Worm (Caenorhabditis elegans) whole organism, L4 larva: ENCODE results near the gene tbx-35.

ENCODE experiments used
- D1046.2 ChIP-seq: fragments of 200-800 bp; sonication (Bioruptor generic); IDR thresholded peaks from 2 replicates; pipeline ENCODE4 v1.3.6; 2022; ENCODE audit warnings: missing genetic modification characterization, missing compliant biosample characterization
- F37D6.2 ChIP-seq: sonication (generic microtip); optimal IDR thresholded peaks from 2 replicates; lab custom pipeline; 2016; ENCODE audit warnings: mild to moderate bottlenecking, missing genetic modification characterization, missing compliant biosample characterization
- T20F7.1 ChIP-seq: fragments of 200-800 bp; sonication (Bioruptor generic); optimal IDR thresholded peaks from 2 replicates; lab custom pipeline; 2018; ENCODE audit warnings: mild to moderate bottlenecking, missing genetic modification characterization, missing compliant biosample characterization
- Y5F2A.4 ChIP-seq: fragments of 200-800 bp; sonication (Bioruptor generic); optimal IDR thresholded peaks from 2 replicates; lab custom pipeline; 2018; ENCODE audit warnings: mild to moderate bottlenecking, missing genetic modification characterization, missing compliant biosample characterization
- ZK546.5 ChIP-seq, 2 experiments: sonication (generic microtip); optimal IDR thresholded peaks; 2 replicates each; lab custom pipeline; 2017; ENCODE audit warnings: missing biosample characterization in 2 of 2, missing genetic modification characterization in 2 of 2
- aha-1 ChIP-seq: fragments of 150-350 bp; peaks from one replicate; lab custom pipeline; 2014; ENCODE audit warnings: missing biosample characterization, missing genetic modification characterization
- aly-2 ChIP-seq: sonication (generic microtip); optimal IDR thresholded peaks from 2 replicates; lab custom pipeline; 2018; ENCODE audit warnings: missing biosample characterization, missing genetic modification characterization
- arid-1 ChIP-seq: fragments of 200-800 bp; sonication (Bioruptor generic); conservative IDR thresholded peaks from 2 replicates; pipeline ENCODE4 v1.3.6; 2022; ENCODE audit warnings: missing genetic modification reagents, missing genetic modification characterization, missing compliant biosample characterization
- ceh-28 ChIP-seq: fragments of 150-350 bp; optimal IDR thresholded peaks from 2 replicates; lab custom pipeline; 2014; ENCODE audit warnings: missing biosample characterization, missing genetic modification reagents, missing genetic modification characterization
- ceh-32 ChIP-seq: sonication (generic microtip); optimal IDR thresholded peaks from 2 replicates; lab custom pipeline; 2016; ENCODE audit warnings: mild to moderate bottlenecking, missing genetic modification characterization, missing compliant biosample characterization; ENCODE audit not compliant: poor library complexity
- ceh-44 ChIP-seq: fragments of 200-800 bp; sonication (Bioruptor generic); IDR thresholded peaks from 2 replicates; pipeline ENCODE4 v1.3.6; 2022; ENCODE audit warnings: missing genetic modification reagents, missing genetic modification characterization, missing compliant biosample characterization
- daf-12 ChIP-seq: fragments of 150-350 bp; optimal IDR thresholded peaks from 2 replicates; lab custom pipeline; 2014; ENCODE audit warnings: missing biosample characterization, missing genetic modification reagents, missing genetic modification characterization
- daf-16 ChIP-seq, 3 experiments: sonication (generic microtip); optimal IDR thresholded peaks; 2 replicates each; lab custom pipeline; 2016 to 2017; ENCODE audit warnings: missing genetic modification characterization in 3 of 3, missing genetic modification reagents in 3 of 3, mild to moderate bottlenecking in 2 of 3, missing compliant biosample characterization in 2 of 3, missing biosample characterization in 1 of 3, moderate library complexity in 1 of 3
- dmd-6 ChIP-seq: fragments of 200-800 bp; sonication (Bioruptor generic); IDR thresholded peaks from 2 replicates; pipeline ENCODE4 v1.3.6; 2022; ENCODE audit warnings: missing genetic modification reagents, missing genetic modification characterization, missing compliant biosample characterization
- dve-1 ChIP-seq: sonication (generic microtip); optimal IDR thresholded peaks from 2 replicates; lab custom pipeline; 2017; ENCODE audit warnings: antibody characterized with exemption, mild to moderate bottlenecking, missing genetic modification characterization, missing compliant biosample characterization; ENCODE audit not compliant: insufficient read depth
- gei-8 ChIP-seq: fragments of 200-800 bp; sonication (Bioruptor generic); optimal IDR thresholded peaks from 2 replicates; lab custom pipeline; 2018; ENCODE audit warnings: mild to moderate bottlenecking, missing genetic modification characterization, missing compliant biosample characterization
- hlh-11 ChIP-seq: fragments of 200-800 bp; sonication (Bioruptor generic); optimal IDR thresholded peaks from 2 replicates; lab custom pipeline; 2018; ENCODE audit warnings: mild to moderate bottlenecking, missing genetic modification characterization, missing compliant biosample characterization
- hlh-30 ChIP-seq: sonication (generic microtip); optimal IDR thresholded peaks from 2 replicates; lab custom pipeline; 2017; ENCODE audit warnings: antibody characterized with exemption, mild to moderate bottlenecking, missing genetic modification characterization, missing compliant biosample characterization; ENCODE audit not compliant: insufficient read depth
- jun-1 ChIP-seq: fragments of 150-350 bp; optimal IDR thresholded peaks from 2 replicates; lab custom pipeline; 2014; ENCODE audit warnings: missing biosample characterization, missing genetic modification reagents, missing genetic modification characterization
- lin-1 ChIP-seq: fragments of 200-800 bp; sonication (Bioruptor generic); IDR thresholded peaks from 2 replicates; pipeline ENCODE4 v1.3.6; 2022; ENCODE audit warnings: missing genetic modification reagents, missing genetic modification characterization, missing compliant biosample characterization
- lin-13 ChIP-seq: fragments of 150-350 bp; optimal IDR thresholded peaks from 2 replicates; lab custom pipeline; 2014; ENCODE audit warnings: missing biosample characterization, missing genetic modification reagents, missing genetic modification characterization
- lin-15B ChIP-seq: fragments of 150-350 bp; sonication (generic microtip); optimal IDR thresholded peaks from 3 replicates; lab custom pipeline; 2014; ENCODE audit warnings: missing biosample characterization, missing genetic modification characterization
- lin-29 ChIP-seq: fragments of 200-800 bp; sonication (Bioruptor generic); IDR thresholded peaks from 2 replicates; pipeline ENCODE4 v1.3.6; 2022; ENCODE audit warnings: missing genetic modification reagents, missing genetic modification characterization, missing compliant biosample characterization
- lsy-2 ChIP-seq, 2 experiments: fragments of 150-350 bp in 1 of 2; sonication (generic microtip) in 1 of 2; optimal IDR thresholded peaks; 2 replicates each; lab custom pipeline; 2014 to 2017; ENCODE audit warnings: missing biosample characterization in 2 of 2, missing genetic modification characterization in 2 of 2
- madf-5 ChIP-seq, 2 experiments: fragments of 200-800 bp; sonication (Bioruptor generic); IDR thresholded peaks; 2 replicates each; pipeline ENCODE4 v1.3.6; 2022; ENCODE audit warnings: missing compliant biosample characterization in 2 of 2, missing genetic modification characterization in 2 of 2
- mdl-1 ChIP-seq, 2 experiments: fragments of 150-350 bp in 1 of 2; sonication (generic microtip) in 1 of 2; optimal IDR thresholded peaks; 2 replicates each; lab custom pipeline; 2014 to 2017; ENCODE audit warnings: missing biosample characterization in 2 of 2, missing genetic modification characterization in 2 of 2
- mdt-29 ChIP-seq: fragments of 200-800 bp; sonication (Bioruptor generic); IDR thresholded peaks from 2 replicates; pipeline ENCODE4 v1.3.6; 2022; ENCODE audit warnings: missing genetic modification reagents, missing genetic modification characterization, missing compliant biosample characterization
- mxl-3 ChIP-seq: fragments of 200-800 bp; sonication (Bioruptor generic); optimal IDR thresholded peaks from 2 replicates; lab custom pipeline; 2018; ENCODE audit warnings: mild to moderate bottlenecking, missing genetic modification characterization, missing compliant biosample characterization
- nhr-111 ChIP-seq: fragments of 200-800 bp; sonication (Bioruptor generic); optimal IDR thresholded peaks from 2 replicates; lab custom pipeline; 2018; ENCODE audit warnings: mild to moderate bottlenecking, missing genetic modification characterization, missing compliant biosample characterization
- nhr-28 ChIP-seq: fragments of 150-350 bp; optimal IDR thresholded peaks from 2 replicates; lab custom pipeline; 2014; ENCODE audit warnings: missing biosample characterization, missing genetic modification characterization
- nhr-77 ChIP-seq: fragments of 150-350 bp; optimal IDR thresholded peaks from 2 replicates; lab custom pipeline; 2014; ENCODE audit warnings: missing biosample characterization, missing genetic modification characterization
- pha-4 ChIP-seq, 2 experiments: fragments of 150-350 bp in 1 of 2; fragments of 200-800 bp in 1 of 2; sonication (Bioruptor generic) in 1 of 2; IDR thresholded peaks in 1 of 2; optimal IDR thresholded peaks in 1 of 2; 2 replicates each; pipeline versions ENCODE4 v1.3.6 to Lab custom; 2014 to 2022; ENCODE audit warnings: missing genetic modification characterization in 2 of 2, missing genetic modification reagents in 2 of 2, missing biosample characterization in 1 of 2, missing compliant biosample characterization in 1 of 2
- pqm-1 ChIP-seq: sonication (generic microtip); optimal IDR thresholded peaks from 2 replicates; lab custom pipeline; 2017; ENCODE audit warnings: missing biosample characterization, missing genetic modification characterization
- rbr-2 ChIP-seq: sonication (generic microtip); optimal IDR thresholded peaks from 2 replicates; lab custom pipeline; 2016; ENCODE audit warnings: missing genotype, missing genetic modification characterization, missing compliant biosample characterization
- set-16 ChIP-seq: fragments of 200-800 bp; sonication (Bioruptor generic); IDR thresholded peaks from 2 replicates; pipeline ENCODE4 v1.3.6; 2022; ENCODE audit warnings: missing genetic modification reagents, missing genetic modification characterization, missing compliant biosample characterization
- snpc-1.2 ChIP-seq: fragments of 200-800 bp; sonication (Bioruptor generic); IDR thresholded peaks from 2 replicates; pipeline ENCODE4 v1.3.6; 2022; ENCODE audit warnings: missing genetic modification reagents, missing genetic modification characterization, missing compliant biosample characterization
- unc-39 ChIP-seq: sonication (generic microtip); optimal IDR thresholded peaks from 2 replicates; lab custom pipeline; 2017; ENCODE audit warnings: missing biosample characterization, missing genetic modification characterization

Gene tbx-35

ce11 chrII:5570272-5570671, 45.1 kb upstream of the tbx-35 start, which contains the start of the genes C17C3.1 and C17C3.15:
C17C3.1 (plus strand) TSS chrII:5570572.
C17C3.15 (plus strand) TSS chrII:5570654.
- TF ChIP-seq nhr-28 (tag; lab: Kevin White, UChicago) (peak; percentile 76), F37D6.2 (no peak), T20F7.1 (no peak), lin-13 (GFP tag; lab: Kevin White, UChicago) (no peak)

ce11 chrII:5565082-5565623, 40.0 kb upstream of the tbx-35 start:
- TF ChIP-seq ceh-28 (tag; lab: Kevin White, UChicago) (no peak), pha-4 (GFP tag; IDR thresholded peaks at IDR 0.05; lab: Robert Waterston, UW) (no peak), pha-4 (tag; optimal IDR thresholded peaks at IDR 0.05; lab: Kevin White, UChicago) (no peak), ceh-32 (tag; lab: Kevin White, UChicago) (no peak), rbr-2 (no peak)
- TF ChIP-seq, all 104 proteins: peak for 0

ce11 chrII:5561392-5561791, 36.2 kb upstream of the tbx-35 start, which contains the start of gene C17C3.3:
C17C3.3 (plus strand) TSS chrII:5561737.
- TF ChIP-seq hlh-11 (tag; lab: Kevin White, UChicago) = peak; percentile 24
- peak; percentile 58 for TF ChIP-seq pqm-1
- no peak for TF ChIP-seq daf-16 (GFP tag; optimal IDR thresholded peaks at IDR 0.05; lab: Kevin White, UChicago)
- peak; percentile 97 for TF ChIP-seq daf-16 (tag; optimal IDR thresholded peaks at IDR 0.05; lab: Kevin White, UChicago)
- TF ChIP-seq nhr-77 (tag; lab: Kevin White, UChicago) = peak; percentile 5
- TF ChIP-seq set-16 (GFP tag; lab: Robert Waterston, UW) = no peak
- TF ChIP-seq nhr-111 (GFP tag; lab: Kevin White, UChicago) = no peak
- peak; percentile 28 for TF ChIP-seq nhr-28 (tag; lab: Kevin White, UChicago)
- peak; percentile 72 for TF ChIP-seq dve-1 (tag; lab: Kevin White, UChicago)
- no peak for TF ChIP-seq rbr-2
- TF ChIP-seq ceh-44 (GFP tag; lab: Robert Waterston, UW) = no peak
- TF ChIP-seq pha-4 (GFP tag; IDR thresholded peaks at IDR 0.05; lab: Robert Waterston, UW) = no peak
- TF ChIP-seq pha-4 (tag; optimal IDR thresholded peaks at IDR 0.05; lab: Kevin White, UChicago) = no peak

ce11 chrII:5557134-5557533, 31.9 kb upstream of the tbx-35 start:
- TF ChIP-seq nhr-28 (tag; lab: Kevin White, UChicago) = peak; percentile 6
- TF ChIP-seq dve-1 (tag; lab: Kevin White, UChicago) = peak; percentile 83
- TF ChIP-seq mdt-29 = no peak
- no peak for TF ChIP-seq snpc-1.2 (GFP tag; lab: Robert Waterston, UW)
- TF ChIP-seq pqm-1 = peak; percentile 73
- peak in 1 of 2 experiments; percentile 34 for TF ChIP-seq mdl-1 (tag; optimal IDR thresholded peaks at IDR 0.05; lab: Kevin White, UChicago)
- TF ChIP-seq daf-16 (GFP tag; optimal IDR thresholded peaks at IDR 0.05; lab: Kevin White, UChicago) = no peak
- peak; percentile 79 for TF ChIP-seq daf-16 (tag; optimal IDR thresholded peaks at IDR 0.05; lab: Kevin White, UChicago)
- 0 out of 2 replicates have a peak, but pooled peaks have one; percentile 25 for TF ChIP-seq lin-1
- peak; percentile 67 for TF ChIP-seq dmd-6
- peak; percentile 60 for TF ChIP-seq nhr-77 (tag; lab: Kevin White, UChicago)
- TF ChIP-seq lin-29 (GFP tag; lab: Robert Waterston, UW) = no peak
- peak; percentile 59 for TF ChIP-seq hlh-30 (tag; lab: Kevin White, UChicago)
- TF ChIP-seq jun-1 = no peak
- no peak for TF ChIP-seq lin-15B (tag; lab: Kevin White, UChicago)
- TF ChIP-seq daf-12 (tag; lab: Kevin White, UChicago) = no peak
- TF ChIP-seq hlh-11 (tag; lab: Kevin White, UChicago) = peak; percentile 48

ce11 chrII:5556431-5556830, 31.2 kb upstream of the tbx-35 start, which contains the start of gene ins-11:
ins-11 (plus strand) TSS chrII:5556731.
- no peak for TF ChIP-seq arid-1 (GFP tag; lab: Robert Waterston, UW)
- no peak for TF ChIP-seq madf-5 (GFP tag; IDR thresholded peaks at IDR 0.05; lab: Robert Waterston, UW)
- no peak for TF ChIP-seq gei-8 (GFP tag; lab: Kevin White, UChicago)
- TF ChIP-seq aha-1 = no peak
- TF ChIP-seq D1046.2 (GFP tag; lab: Robert Waterston, UW) = no peak
- TF ChIP-seq pqm-1 = no peak
- TF ChIP-seq ZK546.5 (tag; optimal IDR thresholded peaks at IDR 0.05; lab: Kevin White, UChicago) = no peak
- TF ChIP-seq daf-16 (GFP tag; optimal IDR thresholded peaks at IDR 0.05; lab: Kevin White, UChicago) = no peak
- TF ChIP-seq daf-16 (tag; optimal IDR thresholded peaks at IDR 0.05; lab: Kevin White, UChicago) = no peak
- no peak for TF ChIP-seq unc-39 (tag; lab: Kevin White, UChicago)
- TF ChIP-seq Y5F2A.4 (GFP tag; lab: Kevin White, UChicago) = no peak
- no peak for TF ChIP-seq aly-2 (tag; lab: Kevin White, UChicago)
- no peak for TF ChIP-seq lsy-2 (tag; optimal IDR thresholded peaks at IDR 0.05; lab: Kevin White, UChicago)
- no peak for TF ChIP-seq mxl-3 (GFP tag; lab: Kevin White, UChicago)
